Worm (Caenorhabditis elegans) whole organism, early embryonic: ENCODE data around the gene tmem-138.
A peak's percentile ranks its signal among the peaks of the same experiment; 100 is the strongest.

Source experiments
- B0310.2 ChIP-seq: sonication (generic microtip); optimal IDR thresholded peaks from 2 replicates; lab custom pipeline; 2016; ENCODE audit warnings: mild to moderate bottlenecking, missing genetic modification characterization, missing compliant biosample characterization
- F13C5.2 ChIP-seq: sonication (generic microtip); optimal IDR thresholded peaks from 2 replicates; lab custom pipeline; 2017; ENCODE audit warnings: mild to moderate bottlenecking, missing genetic modification characterization, inconsistent platforms, missing compliant biosample characterization
- aly-1 ChIP-seq: sonication (generic microtip); optimal IDR thresholded peaks from 2 replicates; lab custom pipeline; 2016; ENCODE audit warnings: missing genetic modification characterization, missing compliant biosample characterization
- ama-1 ChIP-seq: fragments of 150-350 bp; optimal IDR thresholded peaks from 2 replicates; lab custom pipeline; 2014
- ceh-13 ChIP-seq: fragments of 200-800 bp; sonication (Bioruptor generic); optimal IDR thresholded peaks from 2 replicates; lab custom pipeline; 2018; ENCODE audit warnings: mild to moderate bottlenecking, missing genetic modification characterization, missing compliant biosample characterization
- ceh-36 ChIP-seq: sonication (generic microtip); optimal IDR thresholded peaks from 2 replicates; lab custom pipeline; 2016; ENCODE audit warnings: missing genetic modification characterization, inconsistent platforms, missing compliant biosample characterization
- ets-7 ChIP-seq: sonication (generic microtip); optimal IDR thresholded peaks from 2 replicates; lab custom pipeline; 2016; ENCODE audit warnings: missing genotype, missing genetic modification characterization, missing compliant biosample characterization
- flt-1 ChIP-seq: fragments of 200-800 bp; sonication (Bioruptor generic); IDR thresholded peaks from 2 replicates; pipeline ENCODE4 v1.3.6; 2022; ENCODE audit warnings: missing genetic modification characterization, missing compliant biosample characterization
- hmbx-1 ChIP-seq: sonication (generic microtip); optimal IDR thresholded peaks from 2 replicates; lab custom pipeline; 2016; ENCODE audit warnings: mild to moderate bottlenecking, missing genetic modification characterization, missing compliant biosample characterization
- hmg-4 ChIP-seq: fragments of 200-800 bp; sonication (Bioruptor generic); optimal IDR thresholded peaks from 2 replicates; lab custom pipeline; 2018; ENCODE audit warnings: mild to moderate bottlenecking, missing genetic modification characterization, missing compliant biosample characterization
- hnd-1 ChIP-seq: sonication (generic microtip); optimal IDR thresholded peaks from 2 replicates; lab custom pipeline; 2016; ENCODE audit warnings: missing genetic modification characterization, missing compliant biosample characterization
- pes-1 ChIP-seq: fragments of 200-800 bp; sonication (Bioruptor generic); IDR thresholded peaks from 2 replicates; pipeline ENCODE4 v1.3.6; 2022; ENCODE audit warnings: missing genetic modification reagents, missing genetic modification characterization, missing compliant biosample characterization
- scrt-1 ChIP-seq: fragments of 200-800 bp; sonication (Bioruptor generic); IDR thresholded peaks from 2 replicates; pipeline ENCODE4 v1.3.6; 2022; ENCODE audit warnings: missing genetic modification characterization, missing compliant biosample characterization
- sea-1 ChIP-seq: fragments of 200-800 bp; sonication (Bioruptor generic); conservative IDR thresholded peaks from 2 replicates; pipeline ENCODE4 v1.3.6; 2022; ENCODE audit warnings: missing genetic modification characterization, missing compliant biosample characterization
- tbx-11 ChIP-seq: fragments of 200-800 bp; sonication (Bioruptor generic); IDR thresholded peaks from 2 replicates; pipeline ENCODE4 v1.3.6; 2022; ENCODE audit warnings: missing genetic modification characterization, missing compliant biosample characterization
- tbx-37 ChIP-seq: fragments of 200-800 bp; sonication (Bioruptor generic); conservative IDR thresholded peaks from 2 replicates; pipeline ENCODE4 v1.3.6; 2022; ENCODE audit warnings: missing genetic modification reagents, missing genetic modification characterization, missing compliant biosample characterization
- tra-4 ChIP-seq: sonication (generic microtip); optimal IDR thresholded peaks from 2 replicates; lab custom pipeline; 2017; ENCODE audit warnings: missing genetic modification characterization, missing compliant biosample characterization

tmem-138 gene

DNA sequence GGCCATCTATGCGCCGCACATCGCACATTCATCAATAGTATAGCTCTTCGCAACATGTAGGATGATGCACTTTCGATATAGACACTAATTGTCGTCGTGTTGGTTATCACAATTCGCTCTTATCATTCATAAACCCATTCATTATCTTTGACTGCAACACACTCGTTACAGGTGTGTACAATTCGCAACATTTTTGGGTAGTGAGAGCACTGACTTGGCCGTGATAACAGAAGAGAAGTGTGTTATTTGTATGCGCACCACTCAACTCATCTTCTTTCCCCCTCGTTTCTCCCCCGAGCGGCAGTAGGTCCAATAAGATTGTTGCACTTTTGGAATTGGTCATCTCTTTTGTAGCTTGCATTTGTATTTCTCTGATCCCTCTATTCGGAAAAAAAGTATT, 29.8 kb upstream of the tmem-138 start:
- no peak for TF ChIP-seq ama-1 (lab: Kevin White, UChicago)
- no peak for TF ChIP-seq hmbx-1
- TF ChIP-seq tbx-11 (GFP tag; lab: Robert Waterston, UW) = no peak

- TF ChIP-seq flt-1 (GFP tag; lab: Robert Waterston, UW) (no peak), scrt-1 (GFP tag; lab: Robert Waterston, UW) (no peak), hmbx-1 (no peak), tra-4 (tag; lab: Kevin White, UChicago) (no peak), ets-7 (tag; lab: Kevin White, UChicago) (no peak), F13C5.2 (tag; lab: Kevin White, UChicago) (no peak), ceh-13 (GFP tag; lab: Kevin White, UChicago) (no peak)
These were observed 29.3 kb upstream of the tmem-138 start for ce11 chrII:8127794-8128193.

DNA sequence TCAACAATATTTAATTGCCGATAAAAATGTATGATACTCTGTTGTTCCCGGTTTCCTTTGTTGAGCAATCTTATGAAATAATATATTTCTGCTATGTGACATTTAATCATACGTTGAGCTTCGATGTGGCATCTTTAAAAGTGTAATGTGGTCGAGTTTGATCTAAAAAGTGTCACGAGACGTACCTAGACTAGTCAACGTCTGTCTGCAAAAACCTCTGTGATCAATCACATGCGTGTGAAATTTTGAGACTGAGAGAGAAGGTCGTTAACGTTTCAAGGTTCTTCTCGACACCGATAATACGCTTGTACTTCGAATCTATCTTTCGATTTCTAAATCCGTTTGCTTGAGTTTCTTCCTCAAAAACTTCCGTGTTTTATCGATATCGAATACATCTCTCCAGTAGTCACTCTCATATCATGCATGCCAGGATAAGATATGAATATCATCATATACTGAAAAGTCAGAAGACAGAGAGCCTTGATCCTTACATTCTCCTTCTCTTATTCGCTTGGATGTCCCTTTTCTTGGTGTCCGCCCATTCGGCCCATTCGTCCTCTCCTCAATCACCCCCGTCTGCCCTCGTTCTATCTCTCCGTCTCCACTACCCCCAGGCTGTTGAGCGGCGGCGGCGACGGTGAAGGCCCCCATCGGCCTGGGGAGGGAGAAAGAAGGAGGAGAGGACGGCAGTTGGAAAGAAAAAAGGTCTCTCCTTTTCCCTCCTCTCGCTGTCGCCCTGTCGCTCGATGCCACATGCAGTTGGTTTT, 28.7 kb upstream of the tmem-138 start:
- TF ChIP-seq hnd-1 (tag; lab: Kevin White, UChicago) = no peak
- 0 out of 2 replicates have a peak, but pooled peaks have one; percentile 43 for TF ChIP-seq flt-1 (GFP tag; lab: Robert Waterston, UW)
- TF ChIP-seq ceh-36 (tag; lab: Kevin White, UChicago) = no peak
- TF ChIP-seq B0310.2 (tag; lab: Kevin White, UChicago) = no peak
- TF ChIP-seq ets-7 (tag; lab: Kevin White, UChicago) = peak; percentile 35
- TF ChIP-seq hmbx-1 = no peak
- TF ChIP-seq F13C5.2 (tag; lab: Kevin White, UChicago) = peak; percentile 64
- TF ChIP-seq sea-1 (GFP tag; lab: Robert Waterston, UW) = 0 out of 2 replicates have a peak, but pooled peaks have one; percentile 32
- TF ChIP-seq scrt-1 (GFP tag; lab: Robert Waterston, UW) = peak; percentile 64; the same call in 1 of the 2 replicates
- no peak for TF ChIP-seq tbx-11 (GFP tag; lab: Robert Waterston, UW)
- TF ChIP-seq aly-1 (tag; lab: Kevin White, UChicago) = peak; percentile 76
- TF ChIP-seq tbx-37 (GFP tag; lab: Robert Waterston, UW) = peak; percentile 50; the same call in 1 of the 2 replicates
- peak; percentile 91 for TF ChIP-seq hmg-4 (GFP tag; lab: Kevin White, UChicago)
- TF ChIP-seq pes-1 (GFP tag; lab: Robert Waterston, UW) = peak; percentile 38; the same call in 1 of the 2 replicates
- TF ChIP-seq ceh-13 (GFP tag; lab: Kevin White, UChicago) = no peak
- no peak for TF ChIP-seq ama-1 (lab: Kevin White, UChicago)
- TF ChIP-seq tra-4 (tag; lab: Kevin White, UChicago) = no peak

ce11 chrII:8129040-8129387, 28.1 kb upstream of the tmem-138 start:
- TF ChIP-seq hnd-1 (tag; lab: Kevin White, UChicago) = no peak
- TF ChIP-seq F13C5.2 (tag; lab: Kevin White, UChicago) = no peak
- peak; percentile 13 for TF ChIP-seq hmg-4 (GFP tag; lab: Kevin White, UChicago)

DNA sequence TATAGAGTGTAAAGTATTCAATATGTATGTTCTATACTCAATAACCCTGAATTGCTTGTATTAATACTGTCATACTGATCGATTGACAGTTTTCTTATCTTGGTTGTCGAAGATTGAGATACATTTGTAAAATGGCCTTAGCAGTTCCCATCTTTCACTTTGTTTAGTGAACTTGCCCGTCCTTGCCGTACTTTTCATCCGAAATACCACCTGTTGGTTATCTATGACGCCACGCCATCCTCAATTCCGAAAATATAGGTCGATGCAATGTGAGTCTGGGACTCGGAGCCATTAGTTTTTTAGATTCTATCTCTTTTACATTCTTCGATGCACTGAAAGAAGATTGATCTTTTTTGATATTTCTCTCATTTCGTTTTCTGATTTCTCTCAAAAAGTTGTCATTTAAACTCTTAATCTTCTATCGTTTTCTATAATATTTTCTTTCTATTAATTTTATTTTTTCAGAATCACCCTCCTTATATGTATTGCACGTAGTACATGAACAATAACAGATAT, 27.6 kb upstream of the tmem-138 start, which contains the start of gene ulp-4:
TSS of gene ulp-4 (plus strand) at position 466 of the 516 bp plus-strand sequence.
- no peak for TF ChIP-seq hnd-1 (tag; lab: Kevin White, UChicago)
- TF ChIP-seq F13C5.2 (tag; lab: Kevin White, UChicago) = no peak
- TF ChIP-seq hmbx-1 = no peak
- TF ChIP-seq tra-4 (tag; lab: Kevin White, UChicago) = no peak
- no peak for TF ChIP-seq sea-1 (GFP tag; lab: Robert Waterston, UW)
- TF ChIP-seq flt-1 (GFP tag; lab: Robert Waterston, UW) = no peak
- TF ChIP-seq ama-1 (lab: Kevin White, UChicago) = no peak
- TF ChIP-seq ets-7 (tag; lab: Kevin White, UChicago) = no peak
- TF ChIP-seq scrt-1 (GFP tag; lab: Robert Waterston, UW) = no peak
- no peak for TF ChIP-seq hmg-4 (GFP tag; lab: Kevin White, UChicago)
- no peak for TF ChIP-seq tbx-37 (GFP tag; lab: Robert Waterston, UW)
- TF ChIP-seq pes-1 (GFP tag; lab: Robert Waterston, UW) = no peak
- TF ChIP-seq B0310.2 (tag; lab: Kevin White, UChicago) = no peak
- TF ChIP-seq ceh-36 (tag; lab: Kevin White, UChicago) = no peak
- no peak for TF ChIP-seq tbx-11 (GFP tag; lab: Robert Waterston, UW)
- TF ChIP-seq aly-1 (tag; lab: Kevin White, UChicago) = no peak
- TF ChIP-seq ceh-13 (GFP tag; lab: Kevin White, UChicago) = no peak

ce11 chrII:8130792-8131191, 26.3 kb upstream of the tmem-138 start:
- no peak for TF ChIP-seq ceh-13 (GFP tag; lab: Kevin White, UChicago)
- TF ChIP-seq sea-1 (GFP tag; lab: Robert Waterston, UW) = no peak
- no peak for TF ChIP-seq tbx-37 (GFP tag; lab: Robert Waterston, UW)
- TF ChIP-seq hmbx-1 = no peak
- no peak for TF ChIP-seq tbx-11 (GFP tag; lab: Robert Waterston, UW)
- TF ChIP-seq F13C5.2 (tag; lab: Kevin White, UChicago) = no peak
- TF ChIP-seq ceh-36 (tag; lab: Kevin White, UChicago) = no peak
- TF ChIP-seq flt-1 (GFP tag; lab: Robert Waterston, UW) = no peak
- TF ChIP-seq ama-1 (lab: Kevin White, UChicago) = no peak
- TF ChIP-seq scrt-1 (GFP tag; lab: Robert Waterston, UW) = no peak

ce11 chrII:8131413-8131966, 25.6 kb upstream of the tmem-138 start:
- TF ChIP-seq tbx-11 (GFP tag; lab: Robert Waterston, UW) = no peak
- TF ChIP-seq tra-4 (tag; lab: Kevin White, UChicago) = no peak
- TF ChIP-seq hmbx-1 = no peak
- no peak for TF ChIP-seq hmg-4 (GFP tag; lab: Kevin White, UChicago)
- peak; percentile 3; the same call in 1 of the 2 replicates for TF ChIP-seq pes-1 (GFP tag; lab: Robert Waterston, UW)
